Worm (Caenorhabditis elegans) whole organism, young adult: ENCODE measurements around the gene gei-13.
A peak's percentile ranks its signal among the peaks of the same experiment; 100 is the strongest.

Source experiments
- B0019.2 ChIP-seq: fragments of 200-800 bp; sonication (Bioruptor generic); conservative IDR thresholded peaks from 2 replicates; pipeline ENCODE4 v1.3.6; 2022; ENCODE audit warnings: missing genetic modification reagents, missing genetic modification characterization, missing compliant biosample characterization
- B0261.1 ChIP-seq: sonication (generic microtip); optimal IDR thresholded peaks from 2 replicates; lab custom pipeline; 2016; ENCODE audit warnings: mild to moderate bottlenecking, missing genetic modification characterization, moderate library complexity, missing compliant biosample characterization
- B0336.3 ChIP-seq: fragments of 200-800 bp; sonication (Bioruptor generic); IDR thresholded peaks from 2 replicates; pipeline ENCODE4 v1.3.6; 2022; ENCODE audit warnings: missing genetic modification characterization, missing compliant biosample characterization
- F23B12.7 ChIP-seq: sonication (generic microtip); optimal IDR thresholded peaks from 2 replicates; lab custom pipeline; 2017; ENCODE audit warnings: missing genetic modification characterization, mild to moderate bottlenecking, missing compliant biosample characterization, antibody characterized with exemption, moderate library complexity; ENCODE audit not compliant: insufficient read depth
- F33H1.4 ChIP-seq: fragments of 200-800 bp; sonication (Bioruptor generic); IDR thresholded peaks from 2 replicates; pipeline ENCODE4 v1.3.6; 2022; ENCODE audit warnings: missing genetic modification reagents, missing genetic modification characterization, missing compliant biosample characterization
- F37B4.10 ChIP-seq: fragments of 200-800 bp; sonication (Bioruptor generic); IDR thresholded peaks from 2 replicates; pipeline ENCODE4 v1.3.6; 2022; ENCODE audit warnings: missing genetic modification characterization, missing compliant biosample characterization
- Y53G8AR.9 ChIP-seq: fragments of 200-800 bp; sonication (Bioruptor generic); conservative IDR thresholded peaks from 2 replicates; pipeline ENCODE4 v1.3.6; 2022; ENCODE audit warnings: missing genetic modification reagents, missing genetic modification characterization, missing compliant biosample characterization
- Y56A3A.18 ChIP-seq: fragments of 200-800 bp; sonication (Bioruptor generic); IDR thresholded peaks from 2 replicates; pipeline ENCODE4 v1.3.6; 2022; ENCODE audit warnings: missing genetic modification reagents, missing genetic modification characterization, missing compliant biosample characterization
- Y79H2A.3 ChIP-seq: fragments of 200-800 bp; sonication (Bioruptor generic); conservative IDR thresholded peaks from 2 replicates; pipeline ENCODE4 v1.3.6; 2022; ENCODE audit warnings: missing genetic modification reagents, missing genetic modification characterization, missing compliant biosample characterization
- ZK185.1 ChIP-seq: sonication (generic microtip); optimal IDR thresholded peaks from 2 replicates; lab custom pipeline; 2016; ENCODE audit warnings: mild to moderate bottlenecking, missing genetic modification characterization, missing compliant biosample characterization; ENCODE audit not compliant: poor library complexity, severe bottlenecking
- aptf-3 ChIP-seq: fragments of 200-800 bp; sonication (Bioruptor generic); IDR thresholded peaks from 2 replicates; pipeline ENCODE4 v1.3.6; 2022; ENCODE audit warnings: missing genetic modification characterization, missing compliant biosample characterization
- atf-7 ChIP-seq: sonication (generic microtip); optimal IDR thresholded peaks from 2 replicates; lab custom pipeline; 2017; ENCODE audit warnings: mild to moderate bottlenecking, missing genetic modification characterization, missing compliant biosample characterization
- attf-5 ChIP-seq: fragments of 200-800 bp; sonication (Bioruptor generic); optimal IDR thresholded peaks from 2 replicates; lab custom pipeline; 2018; ENCODE audit warnings: mild to moderate bottlenecking, missing genetic modification characterization, missing compliant biosample characterization
- bed-1 ChIP-seq: fragments of 200-800 bp; sonication (Bioruptor generic); IDR thresholded peaks from 2 replicates; pipeline ENCODE4 v1.3.6; 2022; ENCODE audit warnings: missing genetic modification reagents, missing genetic modification characterization, missing compliant biosample characterization
- bed-2 ChIP-seq: fragments of 200-800 bp; sonication (Bioruptor generic); IDR thresholded peaks from 2 replicates; pipeline ENCODE4 v1.3.6; 2022; ENCODE audit warnings: missing genetic modification reagents, missing genetic modification characterization, missing compliant biosample characterization
- ceh-100 ChIP-seq: fragments of 200-800 bp; sonication (Bioruptor generic); IDR thresholded peaks from 2 replicates; pipeline ENCODE4 v1.3.6; 2022; ENCODE audit warnings: missing genetic modification reagents, missing genetic modification characterization, missing compliant biosample characterization
- chd-7 ChIP-seq: sonication (generic microtip); optimal IDR thresholded peaks from 2 replicates; lab custom pipeline; 2016; ENCODE audit warnings: mild to moderate bottlenecking, missing genetic modification characterization, moderate library complexity, missing compliant biosample characterization
- dox-1 ChIP-seq: fragments of 200-800 bp; sonication (Bioruptor generic); IDR thresholded peaks from 2 replicates; pipeline ENCODE4 v1.3.6; 2022; ENCODE audit warnings: missing genetic modification reagents, missing genetic modification characterization, missing compliant biosample characterization
- efl-1 ChIP-seq: fragments of 150-350 bp; optimal IDR thresholded peaks from 2 replicates; lab custom pipeline; 2014; ENCODE audit warnings: missing biosample characterization, missing genetic modification reagents, missing genetic modification characterization
- ekl-4 ChIP-seq: fragments of 200-800 bp; sonication (Bioruptor generic); IDR thresholded peaks from 2 replicates; pipeline ENCODE4 v1.3.6; 2022; ENCODE audit warnings: missing genetic modification reagents, missing genetic modification characterization, missing compliant biosample characterization
- fkh-3 ChIP-seq: sonication (generic microtip); optimal IDR thresholded peaks from 2 replicates; lab custom pipeline; 2016; ENCODE audit warnings: mild to moderate bottlenecking, missing genetic modification characterization, missing compliant biosample characterization
- gei-17 ChIP-seq: fragments of 200-800 bp; sonication (Bioruptor generic); optimal IDR thresholded peaks from 2 replicates; lab custom pipeline; 2018; ENCODE audit warnings: mild to moderate bottlenecking, missing genetic modification characterization, missing compliant biosample characterization
- him-1 ChIP-seq: sonication (generic microtip); optimal IDR thresholded peaks from 2 replicates; lab custom pipeline; 2016; ENCODE audit warnings: missing genotype, missing genetic modification reagents, missing genetic modification characterization, missing compliant biosample characterization
- hlh-26 ChIP-seq: fragments of 200-800 bp; sonication (Bioruptor generic); conservative IDR thresholded peaks from 2 replicates; pipeline ENCODE4 v1.3.6; 2022; ENCODE audit warnings: missing genetic modification reagents, missing genetic modification characterization, missing compliant biosample characterization
- let-526 ChIP-seq: fragments of 200-800 bp; sonication (Bioruptor generic); IDR thresholded peaks from 2 replicates; pipeline ENCODE4 v1.3.6; 2022; ENCODE audit warnings: missing genetic modification reagents, missing genetic modification characterization, missing compliant biosample characterization
- lin-26 ChIP-seq: fragments of 200-800 bp; sonication (Bioruptor generic); IDR thresholded peaks from 2 replicates; pipeline ENCODE4 v1.3.6; 2022; ENCODE audit warnings: missing genetic modification reagents, missing genetic modification characterization, missing compliant biosample characterization
- lin-35 ChIP-seq, 3 experiments: fragments of 150-350 bp in 2 of 3; sonication (generic microtip) in 1 of 3; optimal IDR thresholded peaks; 2 replicates each; lab custom pipeline; 2014 to 2018; ENCODE audit warnings: missing biosample characterization in 3 of 3, missing genetic modification characterization in 3 of 3, missing genetic modification reagents in 3 of 3
- lin-40 ChIP-seq: sonication (generic microtip); optimal IDR thresholded peaks from 2 replicates; lab custom pipeline; 2016; ENCODE audit warnings: missing genetic modification characterization, mild to moderate bottlenecking, missing compliant biosample characterization, missing genotype, missing genetic modification reagents
- lsl-1 ChIP-seq: fragments of 200-800 bp; sonication (Bioruptor generic); optimal IDR thresholded peaks from 2 replicates; lab custom pipeline; 2018; ENCODE audit warnings: mild to moderate bottlenecking, missing genetic modification characterization, moderate library complexity, missing compliant biosample characterization
- madf-10 ChIP-seq: sonication (generic microtip); optimal IDR thresholded peaks from 2 replicates; lab custom pipeline; 2016; ENCODE audit warnings: mild to moderate bottlenecking, missing genetic modification characterization, missing compliant biosample characterization
- madf-3 ChIP-seq: fragments of 200-800 bp; sonication (Bioruptor generic); IDR thresholded peaks from 2 replicates; pipeline ENCODE4 v1.3.6; 2022; ENCODE audit warnings: missing genetic modification reagents, missing genetic modification characterization, missing compliant biosample characterization
- madf-8 ChIP-seq: fragments of 200-800 bp; sonication (Bioruptor generic); conservative IDR thresholded peaks from 2 replicates; pipeline ENCODE4 v1.3.6; 2022; ENCODE audit warnings: missing genetic modification reagents, missing genetic modification characterization, missing compliant biosample characterization
- mcd-1 ChIP-seq: fragments of 200-800 bp; sonication (Bioruptor generic); IDR thresholded peaks from 2 replicates; pipeline ENCODE4 v1.3.6; 2022; ENCODE audit warnings: missing genetic modification reagents, missing genetic modification characterization, missing compliant biosample characterization
- nfya-2 ChIP-seq: fragments of 200-800 bp; sonication (Bioruptor generic); IDR thresholded peaks from 2 replicates; pipeline ENCODE4 v1.3.6; 2022; ENCODE audit warnings: missing genetic modification reagents, missing genetic modification characterization, missing compliant biosample characterization
- nhr-80 ChIP-seq: sonication (generic microtip); optimal IDR thresholded peaks from 2 replicates; lab custom pipeline; 2016; ENCODE audit warnings: missing genetic modification characterization, missing compliant biosample characterization
- pha-4 ChIP-seq: fragments of 150-350 bp; sonication (generic microtip); optimal IDR thresholded peaks from 2 replicates; lab custom pipeline; 2014; ENCODE audit warnings: missing biosample characterization, missing genetic modification reagents, missing genetic modification characterization
- rcor-1 ChIP-seq: fragments of 200-800 bp; sonication (Bioruptor generic); IDR thresholded peaks from 2 replicates; pipeline ENCODE4 v1.3.6; 2022; ENCODE audit warnings: missing genetic modification reagents, missing genetic modification characterization, missing compliant biosample characterization
- snpc-1.1 ChIP-seq: sonication (generic microtip); optimal IDR thresholded peaks from 2 replicates; lab custom pipeline; 2017; ENCODE audit warnings: missing genetic modification characterization, mild to moderate bottlenecking, missing compliant biosample characterization, antibody characterized with exemption, moderate library complexity, missing genotype, missing genetic modification reagents; ENCODE audit not compliant: insufficient read depth
- snpc-1.3 ChIP-seq: sonication (generic microtip); optimal IDR thresholded peaks from 2 replicates; lab custom pipeline; 2017; ENCODE audit warnings: missing genetic modification characterization, mild to moderate bottlenecking, missing compliant biosample characterization, antibody characterized with exemption, moderate library complexity, missing genotype, missing genetic modification reagents; ENCODE audit not compliant: insufficient read depth
- snpc-4 ChIP-seq, 5 experiments: fragments of 150-350 bp in 1 of 5; sonication (generic microtip) in 4 of 5; optimal IDR thresholded peaks; 2 replicates each; lab custom pipeline; 2014 to 2018; ENCODE audit warnings: missing genetic modification characterization in 5 of 5, missing biosample characterization in 3 of 5, antibody characterized with exemption in 2 of 5, mild to moderate bottlenecking in 2 of 5, missing compliant biosample characterization in 2 of 5, missing genotype in 2 of 5, moderate library complexity in 2 of 5, missing genetic modification reagents in 1 of 5
- tlf-1 ChIP-seq: fragments of 200-800 bp; sonication (Bioruptor generic); optimal IDR thresholded peaks from 2 replicates; lab custom pipeline; 2018; ENCODE audit warnings: mild to moderate bottlenecking, missing genetic modification characterization, missing compliant biosample characterization
- unc-62 ChIP-seq: fragments of 150-350 bp; optimal IDR thresholded peaks from 2 replicates; lab custom pipeline; 2014; ENCODE audit warnings: missing biosample characterization, missing genetic modification reagents, missing genetic modification characterization
- xnd-1 ChIP-seq: sonication (generic microtip); optimal IDR thresholded peaks from 2 replicates; lab custom pipeline; 2016; ENCODE audit warnings: missing genotype, missing genetic modification reagents, missing genetic modification characterization, missing compliant biosample characterization
- ztf-18 ChIP-seq: sonication (generic microtip); optimal IDR thresholded peaks from 2 replicates; lab custom pipeline; 2016; ENCODE audit warnings: missing genotype, mild to moderate bottlenecking, missing genetic modification characterization, missing compliant biosample characterization
- ztf-25 ChIP-seq: fragments of 200-800 bp; sonication (Bioruptor generic); IDR thresholded peaks from 2 replicates; pipeline ENCODE4 v1.3.6; 2022; ENCODE audit warnings: missing genetic modification reagents, missing genetic modification characterization, missing compliant biosample characterization
- ztf-26 ChIP-seq: sonication (generic microtip); optimal IDR thresholded peaks from 2 replicates; lab custom pipeline; 2017; ENCODE audit warnings: missing genetic modification characterization, missing compliant biosample characterization
- ztf-28 ChIP-seq: fragments of 200-800 bp; sonication (Bioruptor generic); IDR thresholded peaks from 2 replicates; pipeline ENCODE4 v1.3.6; 2022; ENCODE audit warnings: missing genetic modification reagents, missing genetic modification characterization, missing compliant biosample characterization

Gene gei-13

ce11 chrIII:9631117-9631655, 5.7 kb downstream of the gei-13 start, which contains the start of gene ubc-7 (continued):
- no peak for TF ChIP-seq nfya-2
- TF ChIP-seq B0336.3 = peak; percentile 42; the same call in 1 of the 2 replicates
- peak; percentile 19; the same call in 1 of the 2 replicates for TF ChIP-seq ceh-100 (GFP tag; lab: Robert Waterston, UW)
- TF ChIP-seq fkh-3 = no peak
- TF ChIP-seq F23B12.7 (tag; lab: Kevin White, UChicago) = peak; percentile 68
- TF ChIP-seq ztf-28 (GFP tag; lab: Robert Waterston, UW) = no peak
- TF ChIP-seq Y53G8AR.9 (GFP tag; lab: Robert Waterston, UW) = no peak
- no peak for TF ChIP-seq ztf-25 (GFP tag; lab: Robert Waterston, UW)
- TF ChIP-seq F33H1.4 (GFP tag; lab: Robert Waterston, UW) = peak; percentile 97
- peak; percentile 69 for TF ChIP-seq lsl-1
- peak; percentile 70 for TF ChIP-seq rcor-1 (GFP tag; lab: Robert Waterston, UW)
- no peak for TF ChIP-seq Y79H2A.3 (GFP tag; lab: Robert Waterston, UW)
- TF ChIP-seq gei-17 (GFP tag; lab: Kevin White, UChicago) = no peak
- no peak for TF ChIP-seq ztf-26 (tag; lab: Kevin White, UChicago)
- TF ChIP-seq nhr-80 (tag; lab: Kevin White, UChicago) = peak; percentile 22
- no peak for TF ChIP-seq bed-2 (GFP tag; lab: Robert Waterston, UW)
- TF ChIP-seq xnd-1 (tag; lab: Kevin White, UChicago) = peak; percentile 79
- peak; percentile 72 for TF ChIP-seq attf-5 (GFP tag; lab: Kevin White, UChicago)
- TF ChIP-seq ZK185.1 (tag; lab: Kevin White, UChicago) = peak; percentile 63
- TF ChIP-seq B0261.1 (tag; lab: Kevin White, UChicago) = no peak
- peak; percentile 50 to 91 (median 79) for TF ChIP-seq lin-35 (GFP tag; optimal IDR thresholded peaks at IDR 0.05; lab: Kevin White, UChicago)
- peak; percentile 25; the same call in 1 of the 2 replicates for TF ChIP-seq dox-1 (GFP tag; lab: Robert Waterston, UW)
- TF ChIP-seq lin-40 (tag; lab: Kevin White, UChicago) = peak; percentile 52
- no peak for TF ChIP-seq madf-10 (tag; lab: Kevin White, UChicago)
- TF ChIP-seq aptf-3 (GFP tag; lab: Robert Waterston, UW) = no peak
- TF ChIP-seq Y56A3A.18 (GFP tag; lab: Robert Waterston, UW) = no peak
- TF ChIP-seq unc-62 = no peak
- TF ChIP-seq efl-1 (GFP tag; lab: Kevin White, UChicago) = peak; percentile 96
- peak; percentile 92 for TF ChIP-seq madf-8 (GFP tag; lab: Robert Waterston, UW)
- peak; percentile 23 for TF ChIP-seq atf-7
- no peak for TF ChIP-seq bed-1 (GFP tag; lab: Robert Waterston, UW)
- peak; percentile 48 for TF ChIP-seq ztf-18 (tag; lab: Kevin White, UChicago)
- peak; percentile 30; the same call in 1 of the 2 replicates for TF ChIP-seq madf-3 (GFP tag; lab: Robert Waterston, UW)
- peak; percentile 22 for TF ChIP-seq snpc-1.3 (tag; lab: Kevin White, UChicago)
- TF ChIP-seq B0019.2 (GFP tag; lab: Robert Waterston, UW) = 0 out of 2 replicates have a peak, but pooled peaks have one; percentile 3
- peak; percentile 24 for TF ChIP-seq him-1
- TF ChIP-seq F37B4.10 = no peak
- TF ChIP-seq snpc-4 (GFP tag; optimal IDR thresholded peaks at IDR 0.05; lab: Kevin White, UChicago) = no peak
- peak in 2 of 4 experiments; percentile 14 to 45 for TF ChIP-seq snpc-4 (tag; optimal IDR thresholded peaks at IDR 0.05; lab: Kevin White, UChicago)
- TF ChIP-seq tlf-1 (GFP tag; lab: Kevin White, UChicago) = peak; percentile 68
- TF ChIP-seq hlh-26 (GFP tag; lab: Robert Waterston, UW) = no peak
- 0 out of 2 replicates have a peak, but pooled peaks have one; percentile 6 for TF ChIP-seq let-526
- TF ChIP-seq lin-26 (GFP tag; lab: Robert Waterston, UW) = no peak
- TF ChIP-seq chd-7 (tag; lab: Kevin White, UChicago) = no peak
- peak; percentile 80 for TF ChIP-seq mcd-1 (GFP tag; lab: Robert Waterston, UW)
- TF ChIP-seq pha-4 (tag; lab: Kevin White, UChicago) = no peak
- TF ChIP-seq ekl-4 = peak; percentile 76
- peak; percentile 58 for TF ChIP-seq snpc-1.1 (tag; lab: Kevin White, UChicago)
